Fruit fly (Drosophila melanogaster): ENCODE data around the gene Art6.
A peak's percentile ranks its signal among the peaks of the same experiment; 100 is the strongest.

Gene Art6

dm6 chr3R:13984922-13985581, 39.4 kb upstream of the Art6 start (continued):
- no peak for TF ChIP-seq CG6791 (GFP tag; IDR thresholded peaks at IDR 0.05; ENCODE audit: partially characterized antibody)
- no peak for TF ChIP-seq unc-4 (GFP tag; IDR thresholded peaks at IDR 0.05; ENCODE audit: partially characterized antibody)
- TF ChIP-seq vnd (GFP tag; IDR thresholded peaks at IDR 0.05; ENCODE audit: partially characterized antibody): no peak
- peak; percentile 16 for TF ChIP-seq CG2116 (GFP tag; optimal IDR thresholded peaks at IDR 0.05)
- no peak for TF ChIP-seq CG7928 (GFP tag; optimal IDR thresholded peaks at IDR 0.05)
- no peak for TF ChIP-seq CG13287 (GFP tag; IDR thresholded peaks at IDR 0.05; ENCODE audit: partially characterized antibody)
- peak; percentile 24 for TF ChIP-seq Vsx1 (GFP tag; optimal IDR thresholded peaks at IDR 0.05)
- TF ChIP-seq usp (GFP tag; optimal IDR thresholded peaks at IDR 0.05): no peak
- TF ChIP-seq schlank (tag; optimal IDR thresholded peaks at IDR 0.05): no peak
- peak; percentile 55 for TF ChIP-seq CG33213 (GFP tag; optimal IDR thresholded peaks at IDR 0.05)
- TF ChIP-seq CG1529 (GFP tag; optimal IDR thresholded peaks at IDR 0.05): peak; percentile 44
- peak; percentile 47 for TF ChIP-seq eyg (GFP tag; optimal IDR thresholded peaks at IDR 0.05)
- no peak for TF ChIP-seq hth (optimal IDR thresholded peaks at IDR 0.05)
- TF ChIP-seq esg (GFP tag; conservative IDR thresholded peaks at IDR 0.05): peak; percentile 57
- TF ChIP-seq CG13296 (GFP tag; optimal IDR thresholded peaks at IDR 0.05): peak; percentile 20
- TF ChIP-seq sob (GFP tag; IDR thresholded peaks at IDR 0.05): no peak; the same call in 1 of the 2 replicates
- no peak for TF ChIP-seq sna (GFP tag; IDR thresholded peaks at IDR 0.05; ENCODE audit: partially characterized antibody)
- TF ChIP-seq CG11696 (GFP tag; IDR thresholded peaks at IDR 0.05): peak; percentile 63; the same call in 1 of the 2 replicates
- TF ChIP-seq C15 (GFP tag; IDR thresholded peaks at IDR 0.05): no peak
- TF ChIP-seq BtbVII (GFP tag; optimal IDR thresholded peaks at IDR 0.05): peak; percentile 25
- peak; percentile 17 for TF ChIP-seq CG18619 (GFP tag; optimal IDR thresholded peaks at IDR 0.05)
- no peak for TF ChIP-seq CG34376 (GFP tag; optimal IDR thresholded peaks at IDR 0.05)
- 0 out of 2 replicates have a peak, but pooled peaks have one; percentile 22 for TF ChIP-seq Rx (GFP tag; IDR thresholded peaks at IDR 0.05)
- no peak for TF ChIP-seq ham (GFP tag; IDR thresholded peaks at IDR 0.05)
- TF ChIP-seq bcd (GFP tag; optimal IDR thresholded peaks at IDR 0.05): peak; percentile 56
- no peak for TF ChIP-seq CG4328 (GFP tag; optimal IDR thresholded peaks at IDR 0.05)
- TF ChIP-seq CG12744 (GFP tag; optimal IDR thresholded peaks at IDR 0.05): peak; percentile 28
- peak; percentile 37; the same call in 1 of the 2 replicates for TF ChIP-seq CG3847 (GFP tag; IDR thresholded peaks at IDR 0.05)
- TF ChIP-seq CG7786 (GFP tag; optimal IDR thresholded peaks at IDR 0.05): peak; percentile 43
- no peak for TF ChIP-seq lov (optimal IDR thresholded peaks at IDR 0.05)
- peak; percentile 68; the same call in 1 of the 3 replicates for TF ChIP-seq lov (GFP tag; IDR thresholded peaks at IDR 0.05)
- TF ChIP-seq zfh1 (GFP tag; IDR thresholded peaks at IDR 0.05): peak; percentile 89
- no peak for TF ChIP-seq CrebB (tag; optimal IDR thresholded peaks at IDR 0.05)
- no peak for TF ChIP-seq CG13894 (tag; optimal IDR thresholded peaks at IDR 0.05)
- TF ChIP-seq Dad (GFP tag; optimal IDR thresholded peaks at IDR 0.05): peak; percentile 47
- TF ChIP-seq Doc2 (GFP tag; IDR thresholded peaks at IDR 0.05): no peak
- peak; percentile 38 for TF ChIP-seq Meics (GFP tag; optimal IDR thresholded peaks at IDR 0.05)
- peak; percentile 58 for TF ChIP-seq CG14441 (GFP tag; IDR thresholded peaks at IDR 0.05)
- peak; percentile 76 for TF ChIP-seq Oli (tag; optimal IDR thresholded peaks at IDR 0.05)
- TF ChIP-seq kah (GFP tag; optimal IDR thresholded peaks at IDR 0.05): peak; percentile 0
- TF ChIP-seq z (GFP tag; IDR thresholded peaks at IDR 0.05): no peak
- peak; percentile 68 for TF ChIP-seq twi (tag; optimal IDR thresholded peaks at IDR 0.05)
- TF ChIP-seq NFAT (GFP tag; IDR thresholded peaks at IDR 0.05): no peak
- TF ChIP-seq HLH4C (GFP tag; IDR thresholded peaks at IDR 0.05; ENCODE audit: partially characterized antibody): no peak
- TF ChIP-seq YL-1 (GFP tag; optimal IDR thresholded peaks at IDR 0.05): no peak
- peak; percentile 57 for TF ChIP-seq CG8089 (GFP tag; optimal IDR thresholded peaks at IDR 0.05)
- peak; percentile 44 for TF ChIP-seq CG5245 (GFP tag; optimal IDR thresholded peaks at IDR 0.05)
- TF ChIP-seq dati (GFP tag; IDR thresholded peaks at IDR 0.05): no peak
- no peak for TF ChIP-seq CG9876 (GFP tag; optimal IDR thresholded peaks at IDR 0.05)
- no peak for TF ChIP-seq TFAM (GFP tag; optimal IDR thresholded peaks at IDR 0.05)
